Worm (Caenorhabditis elegans) whole organism, L1 larva: Measurements from ENCODE around the gene K04A8.20.
"Not testable (repeated sequence)": the region's sequence is repeated elsewhere in the genome, so short reads cannot be mapped to it uniquely, and the experiment has no call there.

Experiments used
- C34B4.2 ChIP-seq: sonication (generic microtip); optimal IDR thresholded peaks from 2 replicates; lab custom pipeline; 2017; ENCODE audit warnings: mild to moderate bottlenecking, missing genetic modification characterization, missing compliant biosample characterization
- Y116A8C.19 ChIP-seq: sonication (generic microtip); optimal IDR thresholded peaks from 2 replicates; lab custom pipeline; 2016; ENCODE audit warnings: missing compliant biosample characterization, missing genetic modification characterization, borderline replicate concordance
- ama-1 ChIP-seq: fragments of 150-350 bp; optimal IDR thresholded peaks from 2 replicates; lab custom pipeline; 2014
- blmp-1 ChIP-seq: fragments of 150-350 bp; optimal IDR thresholded peaks from 2 replicates; lab custom pipeline; 2014; ENCODE audit warnings: missing biosample characterization, missing genetic modification characterization
- ceh-82 ChIP-seq, 3 experiments: fragments of 150-350 bp in 1 of 3; sonication (generic microtip) in 2 of 3; optimal IDR thresholded peaks; 2 replicates each; lab custom pipeline; 2014 to 2017; ENCODE audit warnings: missing biosample characterization in 3 of 3, missing genetic modification characterization in 3 of 3
- ces-1 ChIP-seq: fragments of 150-350 bp; optimal IDR thresholded peaks from 2 replicates; lab custom pipeline; 2014; ENCODE audit warnings: missing biosample characterization, missing genetic modification reagents, missing genetic modification characterization
- dpl-1 ChIP-seq, 3 experiments: fragments of 150-350 bp in 2 of 3; sonication (generic microtip) in 1 of 3; optimal IDR thresholded peaks; 2 replicates each; lab custom pipeline; 2014 to 2017; ENCODE audit warnings: missing biosample characterization in 3 of 3, missing genetic modification characterization in 3 of 3, missing genetic modification reagents in 3 of 3
- efl-1 ChIP-seq, 4 experiments: fragments of 150-350 bp; optimal IDR thresholded peaks in 3 of 4; peaks in 1 of 4; 1 replicate in 1 of 4; 2 replicates in 3 of 4; lab custom pipeline; 2014; ENCODE audit warnings: missing biosample characterization in 2 of 4, missing genetic modification characterization in 2 of 4, missing genetic modification reagents in 2 of 4
- elt-2 ChIP-seq: sonication (generic microtip); optimal IDR thresholded peaks from 2 replicates; lab custom pipeline; 2016; ENCODE audit warnings: missing genetic modification characterization, mild to moderate bottlenecking, inconsistent platforms, missing compliant biosample characterization, missing genetic modification reagents
- fkh-10 ChIP-seq: sonication (generic microtip); optimal IDR thresholded peaks from 2 replicates; lab custom pipeline; 2017; ENCODE audit warnings: missing biosample characterization, missing genetic modification reagents, missing genetic modification characterization
- irx-1 ChIP-seq: sonication (generic microtip); optimal IDR thresholded peaks from 2 replicates; lab custom pipeline; 2016; ENCODE audit warnings: missing genetic modification characterization, missing compliant biosample characterization
- lin-14 ChIP-seq: fragments of 200-800 bp; sonication (Bioruptor generic); optimal IDR thresholded peaks from 2 replicates; lab custom pipeline; 2018; ENCODE audit warnings: mild to moderate bottlenecking, missing genetic modification characterization, moderate library complexity, missing compliant biosample characterization
- lin-15B ChIP-seq: fragments of 150-350 bp; sonication (generic microtip); optimal IDR thresholded peaks from 3 replicates; lab custom pipeline; 2014; ENCODE audit warnings: missing biosample characterization, missing genetic modification characterization
- lin-35 ChIP-seq, 2 experiments: fragments of 150-350 bp; optimal IDR thresholded peaks; 2 replicates each; lab custom pipeline; 2014; ENCODE audit warnings: missing biosample characterization in 2 of 2, missing genetic modification characterization in 2 of 2, missing genetic modification reagents in 2 of 2
- lin-39 ChIP-seq: fragments of 150-350 bp; optimal IDR thresholded peaks from 2 replicates; lab custom pipeline; 2014; ENCODE audit warnings: missing biosample characterization, missing genetic modification reagents, missing genetic modification characterization
- nhr-19 ChIP-seq: fragments of 200-800 bp; sonication (Bioruptor generic); conservative IDR thresholded peaks from 2 replicates; pipeline ENCODE4 v1.3.6; 2022; ENCODE audit warnings: missing genetic modification characterization, missing compliant biosample characterization
- nhr-20 ChIP-seq: sonication (generic microtip); optimal IDR thresholded peaks from 2 replicates; lab custom pipeline; 2016; ENCODE audit warnings: mild to moderate bottlenecking, missing genetic modification characterization, missing compliant biosample characterization
- nhr-28 ChIP-seq: fragments of 150-350 bp; optimal IDR thresholded peaks from 2 replicates; lab custom pipeline; 2014; ENCODE audit warnings: missing biosample characterization, missing genetic modification characterization
- nhr-71 ChIP-seq: sonication (generic microtip); optimal IDR thresholded peaks from 2 replicates; lab custom pipeline; 2016; ENCODE audit warnings: mild to moderate bottlenecking, missing genetic modification characterization, moderate library complexity, missing compliant biosample characterization
- nhr-84 ChIP-seq: sonication (generic microtip); optimal IDR thresholded peaks from 2 replicates; lab custom pipeline; 2017; ENCODE audit warnings: missing biosample characterization, missing genetic modification characterization
- nhr-85 ChIP-seq: sonication (generic microtip); peaks from one replicate; lab custom pipeline; 2016; ENCODE audit warnings: missing genetic modification characterization, inconsistent platforms, missing compliant biosample characterization
- nhr-90 ChIP-seq: sonication (generic microtip); optimal IDR thresholded peaks from 2 replicates; lab custom pipeline; 2016; ENCODE audit warnings: mild to moderate bottlenecking, missing genetic modification characterization, missing compliant biosample characterization; ENCODE audit not compliant: poor library complexity
- pax-3 ChIP-seq: fragments of 200-800 bp; sonication (Bioruptor generic); optimal IDR thresholded peaks from 2 replicates; lab custom pipeline; 2018; ENCODE audit warnings: mild to moderate bottlenecking, missing genetic modification characterization, moderate library complexity, missing compliant biosample characterization
- pqm-1 ChIP-seq: sonication (generic microtip); optimal IDR thresholded peaks from 3 replicates; lab custom pipeline; 2017; ENCODE audit warnings: missing biosample characterization, missing genetic modification characterization
- rnt-1 ChIP-seq: sonication (generic microtip); optimal IDR thresholded peaks from 2 replicates; lab custom pipeline; 2016; ENCODE audit warnings: mild to moderate bottlenecking, missing genetic modification characterization, moderate library complexity, missing compliant biosample characterization
- snpc-4 ChIP-seq: fragments of 150-350 bp; optimal IDR thresholded peaks from 2 replicates; lab custom pipeline; 2014; ENCODE audit warnings: missing biosample characterization, missing genetic modification characterization
- sox-4 ChIP-seq: sonication (generic microtip); optimal IDR thresholded peaks from 2 replicates; lab custom pipeline; 2016; ENCODE audit warnings: missing genetic modification characterization, missing compliant biosample characterization
- sptf-1 ChIP-seq: fragments of 150-350 bp; optimal IDR thresholded peaks from 2 replicates; lab custom pipeline; 2014; ENCODE audit warnings: missing biosample characterization, missing genetic modification characterization
- tlp-1 ChIP-seq: fragments of 150-350 bp; optimal IDR thresholded peaks from 2 replicates; lab custom pipeline; 2014; ENCODE audit warnings: missing biosample characterization, missing genetic modification characterization
- unc-62 ChIP-seq: fragments of 150-350 bp; optimal IDR thresholded peaks from 2 replicates; lab custom pipeline; 2014; ENCODE audit warnings: missing biosample characterization, missing genetic modification reagents, missing genetic modification characterization

The K04A8.20 gene

DNA sequence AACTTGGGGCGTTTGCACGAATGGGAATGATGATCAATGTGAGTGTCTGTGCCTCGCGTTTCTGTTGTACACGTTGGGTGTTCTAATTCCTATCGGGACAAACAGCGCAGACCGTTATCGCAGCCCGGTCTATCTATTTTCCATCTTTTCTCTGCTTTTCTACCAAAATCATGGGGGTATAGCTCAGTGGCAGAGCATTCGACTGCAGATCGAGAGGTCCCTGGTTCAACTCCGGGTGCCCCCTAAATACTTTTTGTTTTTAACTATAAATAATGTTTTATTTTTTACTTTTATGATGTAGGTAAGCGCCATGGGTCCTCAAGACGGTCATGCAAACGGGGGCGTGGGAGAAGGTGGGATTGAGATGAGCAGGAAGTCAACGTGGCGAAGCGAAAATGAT is 10.3 kb downstream of the K04A8.20 start:
- no peak for TF ChIP-seq nhr-71
- peak; percentile 18 for TF ChIP-seq nhr-90

DNA sequence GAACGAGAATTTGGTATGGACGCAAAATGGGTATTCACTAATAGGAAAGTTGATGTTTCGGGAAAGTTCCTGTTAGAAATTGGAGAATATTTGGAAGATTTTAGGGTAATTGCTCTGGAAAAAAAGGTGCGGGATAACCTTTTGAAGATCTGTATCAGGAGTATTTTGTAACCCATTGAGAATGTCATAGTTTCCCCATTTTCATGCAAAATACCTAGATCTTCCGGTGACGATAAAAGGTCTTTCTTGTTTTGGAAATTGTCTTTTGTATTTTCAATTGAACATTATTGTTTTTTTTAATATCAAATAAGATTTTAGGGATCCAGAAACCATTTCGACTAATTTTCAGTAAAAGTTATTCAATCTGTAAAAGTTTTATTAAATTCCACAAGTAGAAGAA is 12.3 kb downstream of the K04A8.20 start, which contains the start of gene spp-19:
TSS of gene spp-19 (minus strand) at position 101 of the 400 bp plus-strand sequence.
- no peak for TF ChIP-seq ama-1 (lab: Kevin White, UChicago)
- no peak for TF ChIP-seq C34B4.2 (tag; lab: Kevin White, UChicago)
- TF ChIP-seq rnt-1 (tag; lab: Kevin White, UChicago) = no peak
- no peak for TF ChIP-seq nhr-20

DNA sequence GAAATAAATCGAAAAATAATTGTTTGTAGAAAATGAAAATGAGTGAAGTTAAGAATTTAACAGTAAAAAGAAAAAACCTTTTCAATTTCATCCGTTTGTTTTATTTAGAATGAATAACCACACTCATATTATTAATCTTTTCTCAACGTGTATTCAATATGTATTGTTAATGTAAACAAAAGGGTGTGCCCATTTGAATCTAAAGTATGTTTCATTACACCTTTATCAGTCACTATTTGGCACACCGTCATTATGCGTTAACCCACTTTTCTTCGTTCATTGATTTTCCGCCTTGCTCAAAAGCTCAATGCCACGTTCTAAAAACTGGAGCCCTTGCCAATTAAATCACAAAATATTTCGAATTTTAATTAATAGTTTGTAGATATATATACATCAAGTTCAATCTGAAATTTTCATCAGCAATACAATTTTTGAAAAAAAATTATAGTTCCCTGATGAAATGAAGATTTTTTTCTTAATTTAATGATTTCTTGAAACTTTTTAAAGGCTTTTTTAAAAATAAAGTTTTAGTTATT is 16.7 kb downstream of the K04A8.20 start, which contains the start of gene K04A8.1:
TSS of gene K04A8.1 (plus strand) at position 486 of the 536 bp plus-strand sequence.
- no peak for TF ChIP-seq unc-62 (GFP tag; lab: Kevin White, UChicago)
- TF ChIP-seq elt-2 = peak; percentile 4

DNA sequence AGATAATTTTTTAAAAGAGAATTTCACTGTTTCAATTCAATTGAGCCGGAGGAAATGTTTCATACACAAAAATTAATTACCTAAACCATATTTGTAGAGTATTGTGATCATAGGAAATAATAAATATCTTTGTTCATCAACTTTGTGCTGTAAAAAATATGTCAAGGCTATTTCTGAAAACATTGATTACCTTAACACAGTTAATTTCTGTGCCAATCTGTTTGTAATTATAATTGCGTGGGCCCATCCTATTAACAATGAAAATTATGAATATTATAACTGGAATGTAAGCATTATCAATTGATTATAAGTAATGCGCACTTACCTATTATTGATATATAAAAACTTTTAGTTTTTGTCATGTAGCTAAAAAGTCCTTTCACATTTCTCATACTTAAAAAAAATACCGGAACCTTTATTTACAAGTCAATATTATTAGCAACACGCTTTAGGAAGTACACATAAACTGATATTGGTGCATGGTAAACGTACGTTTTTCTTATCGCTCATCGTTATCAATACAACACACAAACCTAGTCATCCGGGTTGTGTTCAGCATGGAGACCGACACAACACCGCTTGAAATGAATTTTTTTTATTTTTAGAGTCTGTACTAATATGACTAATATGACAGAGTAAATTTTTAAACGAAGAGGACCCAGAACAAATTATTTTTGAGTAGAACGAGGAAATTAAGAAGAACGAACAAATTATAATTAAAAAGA is 26.3 kb downstream of the K04A8.20 start, which contains the start of gene fut-2:
TSS of gene fut-2 (minus strand) at position 485 of the 725 bp plus-strand sequence.
- no peak for TF ChIP-seq efl-1 (optimal IDR thresholded peaks at IDR 0.05; lab: Kevin White, UChicago)
- TF ChIP-seq efl-1 (GFP tag; optimal IDR thresholded peaks at IDR 0.05 in 1 of 2; lab: Kevin White, UChicago) = peak in 1 of 2 experiments; percentile 28
- TF ChIP-seq pqm-1 (tag; lab: Kevin White, UChicago) = no peak
- peak in 1 of 2 experiments; percentile 12 for TF ChIP-seq lin-35 (GFP tag; optimal IDR thresholded peaks at IDR 0.05; lab: Kevin White, UChicago)
- no peak for TF ChIP-seq nhr-19
- TF ChIP-seq elt-2 = peak; percentile 85

DNA sequence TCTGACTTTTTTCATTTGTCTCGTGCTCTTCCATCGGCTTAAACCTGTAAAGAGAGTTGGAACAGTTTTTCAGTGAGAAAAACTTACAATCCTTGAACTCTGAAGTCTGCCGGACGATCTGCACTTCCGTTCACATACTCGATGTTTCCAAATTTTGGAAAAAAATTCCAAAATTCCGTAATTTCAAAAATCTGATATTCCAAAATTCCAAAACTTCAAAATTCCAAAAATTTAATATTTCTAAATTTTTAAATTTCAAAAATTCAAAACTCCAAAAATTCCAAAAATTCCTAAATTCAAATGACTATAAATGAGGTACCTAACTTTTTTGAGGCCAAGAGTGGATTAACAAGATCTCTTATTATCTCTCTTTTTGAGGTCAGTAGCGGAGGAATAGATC is 27.3 kb downstream of the K04A8.20 start, which contains the start of gene EGAP9.4:
TSS of gene EGAP9.4 (plus strand) at position 301 of the 400 bp plus-strand sequence.
- TF ChIP-seq nhr-85 (tag; lab: Kevin White, UChicago) (no peak), nhr-20 (no peak), fkh-10 (GFP tag; lab: Kevin White, UChicago) (no peak), ces-1 (GFP tag; lab: Kevin White, UChicago) (no peak), pax-3 (no peak), lin-15B (tag; lab: Kevin White, UChicago) (no peak), lin-39 (tag; lab: Kevin White, UChicago) (no peak)

DNA sequence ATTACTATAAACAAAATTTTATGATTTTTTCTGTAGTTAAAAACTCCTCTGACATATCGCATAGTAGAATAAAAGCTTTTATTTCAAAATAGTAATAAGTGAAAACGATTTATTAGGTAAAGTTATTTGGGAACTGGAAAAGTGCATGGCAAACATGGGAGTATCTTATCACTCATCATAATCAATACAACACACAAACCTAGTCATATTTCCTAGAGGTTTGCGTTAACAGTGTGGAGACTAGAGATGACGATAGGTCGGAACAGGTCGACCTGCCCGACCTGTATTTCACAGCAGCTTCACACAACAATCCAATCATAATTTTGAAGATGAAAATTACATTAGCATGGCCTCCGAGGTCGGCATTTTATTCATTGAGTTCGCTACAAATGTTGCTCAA is 30.7 kb downstream of the K04A8.20 start, which contains the start of gene EGAP9.3:
TSS of gene EGAP9.3 (minus strand) at position 131 of the 400 bp plus-strand sequence.
- TF ChIP-seq lin-14 (GFP tag; lab: Kevin White, UChicago) = no peak
- TF ChIP-seq sox-4 = no peak
- no peak for TF ChIP-seq ceh-82 (tag; optimal IDR thresholded peaks at IDR 0.05; lab: Kevin White, UChicago)
- no peak for TF ChIP-seq nhr-71
- TF ChIP-seq sptf-1 (tag; lab: Kevin White, UChicago) = no peak
- TF ChIP-seq tlp-1 (tag; lab: Kevin White, UChicago) = no peak
- TF ChIP-seq snpc-4 (tag; lab: Kevin White, UChicago) = no peak
- TF ChIP-seq irx-1 (tag; lab: Kevin White, UChicago) = no peak
- TF ChIP-seq Y116A8C.19 (tag; lab: Kevin White, UChicago) = no peak
- no peak for TF ChIP-seq unc-62 (GFP tag; lab: Kevin White, UChicago)
- TF ChIP-seq nhr-84 (tag; lab: Kevin White, UChicago) = no peak
- no peak for TF ChIP-seq nhr-28 (tag; lab: Kevin White, UChicago)

DNA sequence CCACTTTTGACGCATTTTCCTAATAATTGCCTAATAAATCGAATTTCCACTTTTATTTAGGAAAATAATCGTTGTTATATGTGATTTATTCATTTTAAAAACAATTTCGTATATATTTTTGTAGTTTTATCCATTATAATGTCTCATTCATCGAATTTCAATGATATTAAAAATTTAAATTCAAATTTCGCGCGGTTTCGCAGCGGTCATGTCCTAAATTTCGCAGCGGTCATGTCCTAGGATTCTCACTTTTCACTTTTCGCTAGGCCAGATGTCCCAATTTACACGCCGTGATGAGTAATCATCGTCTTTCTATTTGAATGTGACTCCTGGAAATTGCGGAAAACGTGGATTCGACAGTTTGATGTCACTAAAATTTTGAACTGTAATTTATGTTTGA is 32.5 kb downstream of the K04A8.20 start, which contains the start of gene ZK1055.4:
TSS of gene ZK1055.4 (plus strand) at position 301 of the 400 bp plus-strand sequence.
- not testable (repeated sequence) for TF ChIP-seq efl-1 (optimal IDR thresholded peaks at IDR 0.05; lab: Kevin White, UChicago)
- TF ChIP-seq efl-1 (GFP tag; optimal IDR thresholded peaks at IDR 0.05 in 1 of 2; lab: Kevin White, UChicago) = peak in 1 of 2 experiments; percentile 17
- TF ChIP-seq dpl-1 (GFP tag; optimal IDR thresholded peaks at IDR 0.05; lab: Kevin White, UChicago) = peak in 1 of 3 experiments; percentile 4
- peak; percentile 44 for TF ChIP-seq blmp-1
- TF ChIP-seq, all 84 proteins: peak for 3; not testable (repeated sequence) for 81
